Worm (Caenorhabditis elegans): Measurements from ENCODE around the gene W09H1.3.
A peak's percentile ranks its signal among the peaks of the same experiment; 100 is the strongest.

Gene W09H1.3

ce11 chrII:13148247-13148646 is 36.0 kb upstream of the W09H1.3 start:
- TF ChIP-seq nhr-85 (tag) (peak; percentile 62), elt-3 (tag; optimal IDR thresholded peaks at IDR 0.05) (peak in 2 of 6 experiments; percentile 7 to 88), blmp-1 (tag; optimal IDR thresholded peaks at IDR 0.05) (peak; percentile 90), nhr-20 (tag; optimal IDR thresholded peaks at IDR 0.05) (peak; percentile 11), ztf-11 (tag; optimal IDR thresholded peaks at IDR 0.05) (no peak), lsy-2 (tag; optimal IDR thresholded peaks at IDR 0.05) (peak in 1 of 2 experiments; percentile 19)

- TF ChIP-seq C34B4.2 (tag; optimal IDR thresholded peaks at IDR 0.05) (no peak), dpl-1 (GFP tag; optimal IDR thresholded peaks at IDR 0.05) (peak in 1 of 3 experiments; percentile 4), egl-13 (tag; optimal IDR thresholded peaks at IDR 0.05) (no peak), pax-3 (tag; optimal IDR thresholded peaks at IDR 0.05) (no peak), ama-1 (optimal IDR thresholded peaks at IDR 0.05) (no peak), C04F5.9 (tag; optimal IDR thresholded peaks at IDR 0.05) (no peak), alr-1 (tag; optimal IDR thresholded peaks at IDR 0.05; ENCODE audit: borderline replicate concordance) (no peak), zip-4 (GFP tag; optimal IDR thresholded peaks at IDR 0.05) (no peak), fkh-4 (tag; optimal IDR thresholded peaks at IDR 0.05; ENCODE audit: borderline replicate concordance) (no peak), unc-130 (tag; optimal IDR thresholded peaks at IDR 0.05) (no peak), ceh-82 (tag; optimal IDR thresholded peaks at IDR 0.05) (no peak), nhr-77 (tag; optimal IDR thresholded peaks at IDR 0.05) (no peak), fos-1 (tag; optimal IDR thresholded peaks at IDR 0.05) (no peak), isw-1 (GFP tag; IDR thresholded peaks at IDR 0.05) (no peak), ces-1 (GFP tag; optimal IDR thresholded peaks at IDR 0.05) (no peak), ets-5 (GFP tag; IDR thresholded peaks at IDR 0.05) (no peak), aha-1 (tag; optimal IDR thresholded peaks at IDR 0.05) (no peak), dsc-1 (tag; optimal IDR thresholded peaks at IDR 0.05) (no peak), lin-39 (tag; optimal IDR thresholded peaks at IDR 0.05) (no peak), nhr-237 (tag; optimal IDR thresholded peaks at IDR 0.05) (no peak), jun-1 (tag; optimal IDR thresholded peaks at IDR 0.05) (no peak), tbx-2 (tag; optimal IDR thresholded peaks at IDR 0.05) (peak; percentile 8), efl-1 (optimal IDR thresholded peaks at IDR 0.05) (no peak), efl-1 (GFP tag; optimal IDR thresholded peaks at IDR 0.05 in 1 of 2) (peak in 1 of 2 experiments; percentile 43), ztf-4 (tag; optimal IDR thresholded peaks at IDR 0.05) (no peak), swsn-7 (tag; optimal IDR thresholded peaks at IDR 0.05) (no peak), snu-23 (GFP tag; optimal IDR thresholded peaks at IDR 0.05) (peak; percentile 18), nhr-12 (tag; optimal IDR thresholded peaks at IDR 0.05) (no peak), elt-3 (tag; optimal IDR thresholded peaks at IDR 0.05) (peak in 2 of 6 experiments; percentile 78 to 91), unc-98 (GFP tag; IDR thresholded peaks at IDR 0.05) (no peak), unc-30 (tag; optimal IDR thresholded peaks at IDR 0.05) (no peak), mep-1 (tag; optimal IDR thresholded peaks at IDR 0.05) (no peak), mab-9 (GFP tag; IDR thresholded peaks at IDR 0.05) (no peak), nhr-85 (tag) (peak; percentile 6), tlp-1 (tag; optimal IDR thresholded peaks at IDR 0.05) (no peak), mef-2 (tag; optimal IDR thresholded peaks at IDR 0.05) (no peak), elt-2 (tag; optimal IDR thresholded peaks at IDR 0.05) (no peak), ztf-11 (tag; optimal IDR thresholded peaks at IDR 0.05) (no peak), sup-37 (GFP tag; optimal IDR thresholded peaks at IDR 0.05) (no peak), fkh-8 (tag; optimal IDR thresholded peaks at IDR 0.05) (no peak), xbp-1 (tag; optimal IDR thresholded peaks at IDR 0.05) (no peak), nhr-19 (GFP tag; conservative IDR thresholded peaks at IDR 0.05) (0 out of 2 replicates have a peak, but pooled peaks have one; percentile 18), sptf-1 (tag; optimal IDR thresholded peaks at IDR 0.05) (no peak), pag-3 (tag; optimal IDR thresholded peaks at IDR 0.05; ENCODE audit: borderline replicate concordance, insufficient read depth) (no peak), nhr-76 (tag; optimal IDR thresholded peaks at IDR 0.05) (no peak), sox-4 (tag; optimal IDR thresholded peaks at IDR 0.05) (no peak), nhr-71 (tag; optimal IDR thresholded peaks at IDR 0.05) (no peak), egl-27 (tag; optimal IDR thresholded peaks at IDR 0.05) (no peak), blmp-1 (tag; optimal IDR thresholded peaks at IDR 0.05) (peak; percentile 88), ceh-8 (GFP tag; optimal IDR thresholded peaks at IDR 0.05) (no peak)
Measured at ce11 chrII:13149965-13150364, 34.3 kb upstream of the W09H1.3 start.
